Fruit fly (Drosophila melanogaster) Kc167 (cell line): ENCODE data around the gene Gba1b.

Source experiments
- Sin3A ChIP-seq: fragments of >200 bp; optimal IDR thresholded peaks from 2 replicates; lab custom pipeline; 2018; ENCODE audit warnings: missing external identifiers
- h ChIP-seq: fragments of >200 bp; optimal IDR thresholded peaks from 3 replicates; lab custom pipeline; 2018; ENCODE audit warnings: missing external identifiers
- insv ChIP-seq: fragments of >200 bp; optimal IDR thresholded peaks from 3 replicates; lab custom pipeline; 2018; ENCODE audit warnings: missing external identifiers

- TF ChIP-seq Sin3A, result no peak
- no peak for TF ChIP-seq h (lab: Kevin White, UChicago)
- TF ChIP-seq insv (lab: Kevin White, UChicago), result no peak
Measured at dm6 chr3R:23727657-23728056, 23.1 kb downstream of the Gba1b start.
